Worm (Caenorhabditis elegans) whole organism, L2 larva: Measurements from ENCODE around the gene C54D1.7.

Experiments used
- alr-1 ChIP-seq: fragments of 150-350 bp; optimal IDR thresholded peaks from 2 replicates; lab custom pipeline; 2014; ENCODE audit warnings: missing biosample characterization, missing genetic modification characterization
- aly-2 ChIP-seq: fragments of 150-350 bp; optimal IDR thresholded peaks from 2 replicates; lab custom pipeline; 2014; ENCODE audit warnings: missing biosample characterization, missing genetic modification characterization
- ama-1 ChIP-seq: fragments of 150-350 bp; optimal IDR thresholded peaks from 2 replicates; lab custom pipeline; 2018; ENCODE audit warnings: inconsistent platforms
- elt-3 ChIP-seq: sonication (generic microtip); optimal IDR thresholded peaks from 2 replicates; lab custom pipeline; 2017; ENCODE audit warnings: missing biosample characterization, missing genetic modification characterization
- fos-1 ChIP-seq: fragments of 150-350 bp; optimal IDR thresholded peaks from 2 replicates; lab custom pipeline; 2014; ENCODE audit warnings: missing biosample characterization, missing genetic modification characterization
- lin-39 ChIP-seq: fragments of 150-350 bp; optimal IDR thresholded peaks from 2 replicates; lab custom pipeline; 2014; ENCODE audit warnings: missing biosample characterization, missing genetic modification reagents, missing genetic modification characterization
- nhr-10 ChIP-seq: sonication (generic microtip); optimal IDR thresholded peaks from 2 replicates; lab custom pipeline; 2017; ENCODE audit warnings: missing biosample characterization, missing genetic modification characterization
- unc-62 ChIP-seq: fragments of 150-350 bp; optimal IDR thresholded peaks from 2 replicates; lab custom pipeline; 2014; ENCODE audit warnings: missing biosample characterization, missing genetic modification reagents, missing genetic modification characterization
- zag-1 ChIP-seq: fragments of 150-350 bp; optimal IDR thresholded peaks from 2 replicates; lab custom pipeline; 2014; ENCODE audit warnings: missing biosample characterization, missing genetic modification characterization
- ztf-1 ChIP-seq: fragments of 200-800 bp; sonication (Bioruptor generic); conservative IDR thresholded peaks from 2 replicates; pipeline ENCODE4 v1.3.6; 2022; ENCODE audit warnings: missing genetic modification characterization, missing compliant biosample characterization

DNA sequence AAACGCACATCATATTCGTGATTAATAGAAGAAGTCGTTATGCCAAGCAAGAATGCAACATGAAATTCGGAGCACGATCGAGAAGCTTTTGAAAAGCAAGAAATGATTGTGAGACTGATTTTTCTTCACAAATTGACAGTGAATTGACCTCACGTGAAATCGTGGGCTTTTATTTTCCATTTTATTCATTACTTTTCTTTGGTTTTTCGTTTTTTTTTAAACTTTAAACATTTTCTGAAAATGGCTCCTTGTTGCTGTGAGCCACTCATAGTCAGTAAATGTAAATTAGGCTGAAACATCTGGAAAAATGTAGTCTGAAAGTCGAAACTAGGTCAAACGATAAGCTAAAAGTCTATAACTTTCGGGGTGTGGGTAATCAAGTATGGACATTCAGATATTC, 49.4 kb upstream of the C54D1.7 start, which contains the start of gene C55B6.5:
- no peak for TF ChIP-seq ama-1 (lab: Kevin White, UChicago)
- TF ChIP-seq alr-1, result no peak
- no peak for TF ChIP-seq elt-3
- TF ChIP-seq lin-39 (tag; lab: Kevin White, UChicago), result no peak
- no peak for TF ChIP-seq fos-1 (tag; lab: Kevin White, UChicago)
- no peak for TF ChIP-seq unc-62 (GFP tag; lab: Kevin White, UChicago)
- no peak for TF ChIP-seq zag-1 (tag; lab: Kevin White, UChicago)
- TF ChIP-seq aly-2 (tag; lab: Kevin White, UChicago), result no peak
- TF ChIP-seq nhr-10 (tag; lab: Kevin White, UChicago), result no peak
- no peak for TF ChIP-seq ztf-1 (GFP tag; lab: Robert Waterston, UW)
